Worm (Caenorhabditis elegans): ENCODE measurements around the gene Y59C2A.2.

Y59C2A.2 gene

DNA sequence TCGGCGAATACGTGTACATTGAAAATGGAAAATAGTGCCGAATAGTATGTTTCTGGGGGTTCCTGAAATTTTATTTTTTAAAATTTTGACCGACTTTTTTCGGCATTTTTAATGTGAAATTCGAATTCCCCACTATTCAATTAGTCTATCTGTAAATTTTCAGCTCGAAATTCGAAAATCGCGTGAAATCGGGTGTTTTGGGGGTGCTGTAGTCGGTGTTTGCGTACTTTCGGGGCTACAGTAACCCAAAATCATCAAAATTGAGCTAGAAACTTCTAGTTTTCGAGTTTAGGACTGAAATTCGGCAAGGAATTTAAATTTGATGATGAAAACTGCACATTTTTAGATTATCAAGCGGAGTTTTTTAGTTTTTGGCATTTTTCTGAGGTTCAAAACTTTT is 1.8 kb downstream of the Y59C2A.2 start:
- no peak for TF ChIP-seq ztf-4 (tag; optimal IDR thresholded peaks at IDR 0.05)
- no peak for TF ChIP-seq skn-1 (tag; optimal IDR thresholded peaks at IDR 0.05)
- no peak for TF ChIP-seq fkh-8 (tag; optimal IDR thresholded peaks at IDR 0.05)
- no peak for TF ChIP-seq ztf-11 (tag; optimal IDR thresholded peaks at IDR 0.05)
- no peak for TF ChIP-seq efl-3 (GFP tag; optimal IDR thresholded peaks at IDR 0.05)
- no peak for TF ChIP-seq pqm-1 (tag; optimal IDR thresholded peaks at IDR 0.05)
- no peak for TF ChIP-seq nhr-76 (tag; optimal IDR thresholded peaks at IDR 0.05)
- no peak for TF ChIP-seq lir-3 (tag; optimal IDR thresholded peaks at IDR 0.05; ENCODE audit: poor library complexity)
- no peak for TF ChIP-seq nhr-28 (tag; optimal IDR thresholded peaks at IDR 0.05)
- no peak for TF ChIP-seq dpl-1 (GFP tag; optimal IDR thresholded peaks at IDR 0.05)
- TF ChIP-seq fkh-10 (GFP tag; optimal IDR thresholded peaks at IDR 0.05): no peak
- TF ChIP-seq lin-39 (tag; optimal IDR thresholded peaks at IDR 0.05): no peak
- no peak for TF ChIP-seq nhr-71 (tag; optimal IDR thresholded peaks at IDR 0.05)

- TF ChIP-seq mdl-1 (tag; optimal IDR thresholded peaks at IDR 0.05) (no peak), lir-3 (tag; optimal IDR thresholded peaks at IDR 0.05; ENCODE audit: poor library complexity) (no peak), efl-1 (optimal IDR thresholded peaks at IDR 0.05) (peak; percentile 4 to 16), efl-1 (GFP tag; optimal IDR thresholded peaks at IDR 0.05 in 1 of 2) (peak in 1 of 2 experiments; percentile 82), unc-30 (tag; optimal IDR thresholded peaks at IDR 0.05) (no peak), fkh-10 (GFP tag; optimal IDR thresholded peaks at IDR 0.05) (peak; percentile 18), dpl-1 (GFP tag; optimal IDR thresholded peaks at IDR 0.05) (peak in 1 of 3 experiments; percentile 22), lin-14 (GFP tag; optimal IDR thresholded peaks at IDR 0.05) (peak; percentile 80), lsy-2 (tag; optimal IDR thresholded peaks at IDR 0.05) (peak in 1 of 2 experiments; percentile 10), nhr-77 (tag; optimal IDR thresholded peaks at IDR 0.05) (no peak), fkh-8 (tag; optimal IDR thresholded peaks at IDR 0.05) (peak; percentile 13), ceh-82 (tag; optimal IDR thresholded peaks at IDR 0.05) (peak in 1 of 3 experiments; percentile 34)
Measured at ce11 chrII:2197555-2198288, 6.2 kb downstream of the Y59C2A.2 start, which contains the start of gene C33C12.1. C33C12.1 (plus strand) TSS chrII:2198238.

- TF ChIP-seq nhr-85 (tag) (no peak), lin-14 (GFP tag; optimal IDR thresholded peaks at IDR 0.05) (peak; percentile 0)
Measured at ce11 chrII:2196742-2197141, 7.2 kb downstream of the Y59C2A.2 start.

- peak; percentile 87 for TF ChIP-seq lin-14 (GFP tag; optimal IDR thresholded peaks at IDR 0.05)
- TF ChIP-seq xbp-1 (tag; optimal IDR thresholded peaks at IDR 0.05): peak; percentile 21
- peak; percentile 50 to 77 for TF ChIP-seq lsy-2 (tag; optimal IDR thresholded peaks at IDR 0.05)
- TF ChIP-seq Y116A8C.19 (tag; optimal IDR thresholded peaks at IDR 0.05; ENCODE audit: borderline replicate concordance): no peak
- peak; percentile 22; the same call in 1 of the 2 replicates for TF ChIP-seq nhr-19 (GFP tag; conservative IDR thresholded peaks at IDR 0.05)
- TF ChIP-seq irx-1 (tag; optimal IDR thresholded peaks at IDR 0.05): no peak
- peak; percentile 53 for TF ChIP-seq lin-13 (GFP tag; optimal IDR thresholded peaks at IDR 0.05)
- TF ChIP-seq swsn-7 (tag; optimal IDR thresholded peaks at IDR 0.05): peak; percentile 39
- TF ChIP-seq pag-3 (tag; optimal IDR thresholded peaks at IDR 0.05; ENCODE audit: borderline replicate concordance, insufficient read depth): no peak
- TF ChIP-seq nhr-90 (tag; optimal IDR thresholded peaks at IDR 0.05; ENCODE audit: poor library complexity): no peak
- TF ChIP-seq snu-23 (GFP tag; optimal IDR thresholded peaks at IDR 0.05): peak; percentile 54
- no peak for TF ChIP-seq C34B4.2 (tag; optimal IDR thresholded peaks at IDR 0.05)
- TF ChIP-seq grh-1 (GFP tag; IDR thresholded peaks at IDR 0.05): no peak
- no peak for TF ChIP-seq unc-98 (GFP tag; IDR thresholded peaks at IDR 0.05)
- no peak for TF ChIP-seq mab-9 (GFP tag; IDR thresholded peaks at IDR 0.05)
- TF ChIP-seq nhr-12 (tag; optimal IDR thresholded peaks at IDR 0.05): no peak
- no peak for TF ChIP-seq nhr-84 (tag; optimal IDR thresholded peaks at IDR 0.05)
- TF ChIP-seq mep-1 (tag; optimal IDR thresholded peaks at IDR 0.05): peak; percentile 34
- TF ChIP-seq fkh-10 (GFP tag; optimal IDR thresholded peaks at IDR 0.05): peak; percentile 45
- TF ChIP-seq nhr-47 (tag; optimal IDR thresholded peaks at IDR 0.05): peak; percentile 12
- TF ChIP-seq lin-39 (tag; optimal IDR thresholded peaks at IDR 0.05): no peak
- TF ChIP-seq lin-35 (GFP tag; optimal IDR thresholded peaks at IDR 0.05): peak; percentile 52 to 68
- TF ChIP-seq unc-86 (tag; optimal IDR thresholded peaks at IDR 0.05): peak; percentile 12
- peak; percentile 26 to 77 (median 45) for TF ChIP-seq ceh-82 (tag; optimal IDR thresholded peaks at IDR 0.05)
- TF ChIP-seq hlh-17 (GFP tag; optimal IDR thresholded peaks at IDR 0.05; ENCODE audit: borderline replicate concordance): no peak
- peak in 2 of 3 experiments; percentile 16 to 45 for TF ChIP-seq dpl-1 (GFP tag; optimal IDR thresholded peaks at IDR 0.05)
- no peak for TF ChIP-seq ets-5 (GFP tag; IDR thresholded peaks at IDR 0.05)
- no peak for TF ChIP-seq ceh-90 (tag; optimal IDR thresholded peaks at IDR 0.05)
- TF ChIP-seq efl-1 (optimal IDR thresholded peaks at IDR 0.05): peak; percentile 42 to 53
- peak; percentile 21 to 92 for TF ChIP-seq efl-1 (GFP tag; optimal IDR thresholded peaks at IDR 0.05 in 1 of 2)
Measured at ce11 chrII:2195541-2195940, 8.4 kb downstream of the Y59C2A.2 start.

Data from whole organism, L1 larva.